Worm (Caenorhabditis elegans): ENCODE results near the gene R10F2.6.

R10F2.6 gene

ce11 chrIII:2901117-2901516, 42.8 kb downstream of the R10F2.6 start, which contains the start of gene idpa-1:
TSS of gene idpa-1 (minus strand) at chrIII:2901217.
- TF ChIP-seq unc-55 (GFP tag; optimal IDR thresholded peaks at IDR 0.05): peak; percentile 8
- TF ChIP-seq ref-2 (tag; optimal IDR thresholded peaks at IDR 0.05): no peak

- TF ChIP-seq K09A11.1 (tag; optimal IDR thresholded peaks at IDR 0.05; ENCODE audit: insufficient read depth) (no peak), sdc-2 (tag; optimal IDR thresholded peaks at IDR 0.05) (peak; percentile 16)
These were observed 44.2 kb downstream of the R10F2.6 start for ce11 chrIII:2899705-2900104.

DNA sequence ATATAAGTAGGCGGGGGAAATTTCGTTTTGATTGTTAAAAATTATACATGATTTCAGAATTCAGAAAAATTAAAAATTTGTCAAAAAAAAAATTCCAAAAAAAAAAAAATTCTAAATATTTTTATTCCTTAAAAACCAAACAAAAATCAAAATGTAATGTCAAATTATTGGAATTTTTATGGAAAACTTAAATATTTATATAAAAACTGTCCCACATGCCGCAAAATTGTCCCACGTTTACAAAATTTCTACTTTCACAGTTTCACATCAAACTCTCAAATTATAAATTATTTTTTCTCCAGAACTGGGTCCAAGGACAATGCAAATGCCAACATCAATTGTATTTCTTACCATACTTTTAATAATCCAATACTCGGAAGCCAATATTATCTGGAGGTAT, 52.5 kb downstream of the R10F2.6 start, which contains the start of gene F56F11.1:
Gene F56F11.1, plus strand, starts transcription at position 301 of the 400 bp plus-strand sequence.
- no peak for TF ChIP-seq ceh-48 (tag; optimal IDR thresholded peaks at IDR 0.05)
- no peak for TF ChIP-seq che-1 (tag; optimal IDR thresholded peaks at IDR 0.05)

All from whole organism, late embryonic.